Fruit fly (Drosophila melanogaster) whole organism, embryonic: ENCODE results near the gene CG9514.

Experiments used
- Ada2b ChIP-seq: fragments of 200-800 bp; sonication (Bioruptor generic); IDR thresholded peaks from 2 replicates; pipeline ENCODE4 v1.3.6; 2022; ENCODE audit warnings: missing biosample characterization, missing genetic modification characterization
- B-H2 ChIP-seq: fragments of 200-800 bp; sonication (Bioruptor generic); optimal IDR thresholded peaks from 2 replicates; lab custom pipeline; 2018; ENCODE audit warnings: missing biosample characterization, mild to moderate bottlenecking, missing genetic modification characterization
- BEAF-32 ChIP-seq: fragments of 200-800 bp; sonication (Bioruptor generic); optimal IDR thresholded peaks from 3 replicates; lab custom pipeline; 2017; ENCODE audit warnings: missing biosample characterization, missing genetic modification characterization, mild to moderate bottlenecking, moderate library complexity, missing genetic modification reagents
- C15 ChIP-seq: fragments of 200-800 bp; sonication (Bioruptor generic); IDR thresholded peaks from 3 replicates; pipeline ENCODE4 v1.3.6; 2022; ENCODE audit warnings: missing biosample characterization, missing genetic modification characterization
- CG10959 ChIP-seq: fragments of 200-800 bp; sonication (Bioruptor generic); IDR thresholded peaks from 2 replicates; pipeline ENCODE4 v1.3.6; 2022; ENCODE audit warnings: missing biosample characterization, missing genetic modification characterization
- CG11085 ChIP-seq: fragments of 200-800 bp; sonication (Bioruptor generic); IDR thresholded peaks from 2 replicates; pipeline ENCODE4 v1.3.6; 2022; ENCODE audit warnings: missing biosample characterization, missing genetic modification characterization
- CG11696 ChIP-seq: fragments of 200-800 bp; sonication (Bioruptor generic); IDR thresholded peaks from 2 replicates; pipeline ENCODE4 v1.3.6; 2022; ENCODE audit warnings: missing biosample characterization, missing genetic modification characterization
- CG13296 ChIP-seq: fragments of 200-800 bp; sonication (Bioruptor generic); optimal IDR thresholded peaks from 3 replicates; lab custom pipeline; 2018; ENCODE audit warnings: missing biosample characterization, mild to moderate bottlenecking, missing genetic modification characterization
- CG13894 ChIP-seq: fragments of 200-800 bp; sonication (Bioruptor generic); optimal IDR thresholded peaks from 3 replicates; lab custom pipeline; 2018; ENCODE audit warnings: missing biosample characterization, mild to moderate bottlenecking, missing genetic modification characterization, moderate library complexity
- CG15011 ChIP-seq: fragments of 200-800 bp; sonication (Bioruptor generic); optimal IDR thresholded peaks from 3 replicates; lab custom pipeline; 2018; ENCODE audit warnings: missing biosample characterization, mild to moderate bottlenecking, missing genetic modification characterization
- CG16815 ChIP-seq: fragments of 200-800 bp; sonication (Bioruptor generic); optimal IDR thresholded peaks from 3 replicates; lab custom pipeline; 2017; ENCODE audit warnings: missing biosample characterization, mild to moderate bottlenecking, missing genetic modification characterization
- CG17328 ChIP-seq: fragments of 200-800 bp; sonication (Bioruptor generic); IDR thresholded peaks from 2 replicates; pipeline ENCODE4 v1.3.6; 2022; ENCODE audit warnings: missing biosample characterization, missing genetic modification characterization
- CG17829 ChIP-seq: fragments of 200-800 bp; optimal IDR thresholded peaks from 2 replicates; lab custom pipeline; 2019; ENCODE audit warnings: missing biosample characterization, mild to moderate bottlenecking, missing genetic modification characterization, moderate library complexity
- CG18764 ChIP-seq: fragments of 200-800 bp; sonication (Bioruptor generic); optimal IDR thresholded peaks from 3 replicates; lab custom pipeline; 2016; ENCODE audit warnings: missing biosample characterization, missing genetic modification characterization
- CG2678 ChIP-seq: fragments of 200-800 bp; sonication (Bioruptor generic); optimal IDR thresholded peaks from 3 replicates; lab custom pipeline; 2019; ENCODE audit warnings: missing biosample characterization, mild to moderate bottlenecking, missing genetic modification characterization, moderate library complexity
- CG3065 ChIP-seq: fragments of 200-800 bp; sonication (Bioruptor generic); optimal IDR thresholded peaks from 2 replicates; lab custom pipeline; 2016; ENCODE audit warnings: missing biosample characterization, missing genetic modification characterization
- CG3407 ChIP-seq: fragments of 200-800 bp; sonication (Bioruptor generic); optimal IDR thresholded peaks from 2 replicates; lab custom pipeline; 2018; ENCODE audit warnings: missing biosample characterization, mild to moderate bottlenecking, missing genetic modification characterization
- CG42726 ChIP-seq: fragments of 200-800 bp; sonication (Bioruptor generic); IDR thresholded peaks from 2 replicates; pipeline ENCODE4 v1.3.6; 2022; ENCODE audit warnings: missing biosample characterization, missing genetic modification characterization; ENCODE audit not compliant: partially characterized antibody
- CG7372 ChIP-seq: fragments of 200-800 bp; sonication (Bioruptor generic); IDR thresholded peaks from 2 replicates; pipeline ENCODE4 v1.3.6; 2022; ENCODE audit warnings: missing biosample characterization, missing genetic modification characterization
- CG7556 ChIP-seq: fragments of 200-800 bp; sonication (Bioruptor generic); optimal IDR thresholded peaks from 2 replicates; lab custom pipeline; 2017; ENCODE audit warnings: missing biosample characterization, mild to moderate bottlenecking, missing genetic modification characterization
- CG7963 ChIP-seq: fragments of 200-800 bp; sonication (Bioruptor generic); IDR thresholded peaks from 3 replicates; pipeline ENCODE4 v1.3.6; 2022; ENCODE audit warnings: missing biosample characterization, missing genetic modification characterization; ENCODE audit not compliant: partially characterized antibody
- CG8388 ChIP-seq: fragments of 200-800 bp; sonication (Bioruptor generic); optimal IDR thresholded peaks from 2 replicates; lab custom pipeline; 2019; ENCODE audit warnings: missing biosample characterization, mild to moderate bottlenecking, missing genetic modification characterization, moderate library complexity
- D19A ChIP-seq: fragments of 200-800 bp; optimal IDR thresholded peaks from 3 replicates; lab custom pipeline; 2019; ENCODE audit warnings: missing biosample characterization, mild to moderate bottlenecking, missing genetic modification characterization, moderate library complexity
- Dek ChIP-seq: fragments of 200-800 bp; sonication (Bioruptor generic); optimal IDR thresholded peaks from 3 replicates; lab custom pipeline; 2019; ENCODE audit warnings: missing biosample characterization, mild to moderate bottlenecking, missing genetic modification characterization, moderate library complexity
- Eip74EF ChIP-seq, 2 experiments: fragments of 200-800 bp in 1 of 2; fragments of >200 bp in 1 of 2; sonication (Bioruptor generic) in 1 of 2; optimal IDR thresholded peaks; 2 replicates each; lab custom pipeline; 2017 to 2019; ENCODE audit warnings: missing biosample characterization in 2 of 2, missing genetic modification characterization in 2 of 2, mild to moderate bottlenecking in 1 of 2, moderate library complexity in 1 of 2
- Ets97D ChIP-seq: fragments of 200-800 bp; sonication (Bioruptor generic); optimal IDR thresholded peaks from 3 replicates; lab custom pipeline; 2016; ENCODE audit warnings: missing biosample characterization, missing genetic modification characterization
- Fer1 ChIP-seq: fragments of 200-800 bp; sonication (Bioruptor generic); optimal IDR thresholded peaks from 2 replicates; lab custom pipeline; 2017; ENCODE audit warnings: missing biosample characterization, mild to moderate bottlenecking, missing genetic modification characterization
- Fer2 ChIP-seq: fragments of 200-800 bp; sonication (Bioruptor generic); optimal IDR thresholded peaks from 2 replicates; lab custom pipeline; 2018; ENCODE audit warnings: missing biosample characterization, mild to moderate bottlenecking, missing genetic modification characterization, moderate library complexity
- GATAe ChIP-seq: fragments of 200-800 bp; sonication (Bioruptor generic); conservative IDR thresholded peaks from 2 replicates; pipeline ENCODE4 v1.3.6; 2022; ENCODE audit warnings: missing biosample characterization, missing genetic modification characterization
- Hmr ChIP-seq: fragments of 200-800 bp; sonication (Bioruptor generic); optimal IDR thresholded peaks from 3 replicates; lab custom pipeline; 2017; ENCODE audit warnings: mild to moderate bottlenecking, missing biosample characterization, missing genetic modification reagents, missing genetic modification characterization
- Med ChIP-seq: fragments of 200-800 bp; sonication (Bioruptor generic); peaks from one replicate; lab custom pipeline; 2016; ENCODE audit warnings: missing biosample characterization, missing genetic modification characterization, mild to moderate bottlenecking, inconsistent platforms, moderate library complexity
- Mes4 ChIP-seq: fragments of 200-800 bp; sonication (Bioruptor generic); optimal IDR thresholded peaks from 2 replicates; lab custom pipeline; 2016; ENCODE audit warnings: missing biosample characterization, missing genetic modification characterization
- NC2β ChIP-seq: fragments of 200-800 bp; sonication (Bioruptor generic); optimal IDR thresholded peaks from 2 replicates; lab custom pipeline; 2016; ENCODE audit warnings: missing biosample characterization, missing genetic modification characterization
- Ptx1 ChIP-seq: fragments of 200-800 bp; sonication (Bioruptor generic); IDR thresholded peaks from 2 replicates; pipeline ENCODE4 v1.3.6; 2022; ENCODE audit warnings: missing biosample characterization, missing genetic modification characterization
- Rfx ChIP-seq: fragments of 200-800 bp; sonication (Bioruptor generic); IDR thresholded peaks from 2 replicates; pipeline ENCODE4 v1.3.6; 2022; ENCODE audit warnings: missing biosample characterization, missing genetic modification characterization
- Sin3A ChIP-seq: fragments of >200 bp; optimal IDR thresholded peaks from 2 replicates; lab custom pipeline; 2018
- Trl ChIP-seq, 3 experiments: fragments of >200 bp in 2 of 3; fragments of 200-800 bp in 1 of 3; sonication (Bioruptor generic) in 1 of 3; optimal IDR thresholded peaks; 2 replicates in 1 of 3; 3 replicates in 2 of 3; lab custom pipeline; 2016 to 2017; ENCODE audit warnings: missing biosample characterization in 1 of 3, missing genetic modification characterization in 1 of 3
- Vsx1 ChIP-seq: fragments of 200-800 bp; sonication (Bioruptor generic); optimal IDR thresholded peaks from 2 replicates; lab custom pipeline; 2017; ENCODE audit warnings: missing biosample characterization, mild to moderate bottlenecking, missing genetic modification characterization, missing genetic modification reagents
- aop ChIP-seq: fragments of 200-800 bp; sonication (Bioruptor generic); IDR thresholded peaks from 2 replicates; pipeline ENCODE4 v1.3.6; 2022; ENCODE audit warnings: missing biosample characterization, missing genetic modification characterization
- cato ChIP-seq: fragments of 200-800 bp; sonication (Bioruptor generic); optimal IDR thresholded peaks from 2 replicates; lab custom pipeline; 2016; ENCODE audit warnings: missing biosample characterization, missing genetic modification characterization, borderline replicate concordance
- dmrt11E ChIP-seq: fragments of 200-800 bp; sonication (Bioruptor generic); optimal IDR thresholded peaks from 3 replicates; lab custom pipeline; 2018; ENCODE audit warnings: missing biosample characterization, mild to moderate bottlenecking, missing genetic modification characterization, moderate library complexity
- gcm ChIP-seq: fragments of 200-800 bp; sonication (Bioruptor generic); optimal IDR thresholded peaks from 2 replicates; lab custom pipeline; 2019; ENCODE audit warnings: missing biosample characterization, mild to moderate bottlenecking, missing genetic modification characterization, moderate library complexity
- ham ChIP-seq: fragments of 200-800 bp; sonication (Bioruptor generic); IDR thresholded peaks from 2 replicates; pipeline ENCODE4 v1.3.6; 2022; ENCODE audit warnings: missing biosample characterization, missing genetic modification characterization
- jumu ChIP-seq: fragments of 200-800 bp; sonication (Bioruptor generic); optimal IDR thresholded peaks from 3 replicates; lab custom pipeline; 2016; ENCODE audit warnings: missing biosample characterization, missing genetic modification characterization
- ken ChIP-seq: fragments of 200-800 bp; sonication (Bioruptor generic); IDR thresholded peaks from 3 replicates; pipeline ENCODE4 v1.3.6; 2022; ENCODE audit warnings: missing biosample characterization, missing genetic modification characterization
- lab ChIP-seq: fragments of 200-800 bp; sonication (Bioruptor generic); optimal IDR thresholded peaks from 3 replicates; lab custom pipeline; 2017; ENCODE audit warnings: missing biosample characterization, missing genetic modification characterization, mild to moderate bottlenecking, moderate library complexity, missing genetic modification reagents
- mirr ChIP-seq: fragments of 200-800 bp; sonication (Bioruptor generic); optimal IDR thresholded peaks from 3 replicates; lab custom pipeline; 2018; ENCODE audit warnings: missing biosample characterization, mild to moderate bottlenecking, missing genetic modification characterization
- phol ChIP-seq: fragments of 200-800 bp; sonication (Bioruptor generic); optimal IDR thresholded peaks from 3 replicates; lab custom pipeline; 2018; ENCODE audit warnings: missing biosample characterization, mild to moderate bottlenecking, missing genetic modification characterization, moderate library complexity
- repo ChIP-seq: fragments of 200-800 bp; sonication (Bioruptor generic); optimal IDR thresholded peaks from 2 replicates; lab custom pipeline; 2016; ENCODE audit warnings: missing biosample characterization, missing genetic modification characterization
- run ChIP-seq: fragments of 200-800 bp; sonication (Bioruptor generic); optimal IDR thresholded peaks from 3 replicates; lab custom pipeline; 2018; ENCODE audit warnings: missing biosample characterization, mild to moderate bottlenecking, missing genetic modification characterization
- zfh1 ChIP-seq: fragments of 200-800 bp; sonication (Bioruptor generic); IDR thresholded peaks from 3 replicates; pipeline ENCODE4 v1.3.6; 2022; ENCODE audit warnings: missing biosample characterization, missing genetic modification characterization

CG9514 gene

DNA sequence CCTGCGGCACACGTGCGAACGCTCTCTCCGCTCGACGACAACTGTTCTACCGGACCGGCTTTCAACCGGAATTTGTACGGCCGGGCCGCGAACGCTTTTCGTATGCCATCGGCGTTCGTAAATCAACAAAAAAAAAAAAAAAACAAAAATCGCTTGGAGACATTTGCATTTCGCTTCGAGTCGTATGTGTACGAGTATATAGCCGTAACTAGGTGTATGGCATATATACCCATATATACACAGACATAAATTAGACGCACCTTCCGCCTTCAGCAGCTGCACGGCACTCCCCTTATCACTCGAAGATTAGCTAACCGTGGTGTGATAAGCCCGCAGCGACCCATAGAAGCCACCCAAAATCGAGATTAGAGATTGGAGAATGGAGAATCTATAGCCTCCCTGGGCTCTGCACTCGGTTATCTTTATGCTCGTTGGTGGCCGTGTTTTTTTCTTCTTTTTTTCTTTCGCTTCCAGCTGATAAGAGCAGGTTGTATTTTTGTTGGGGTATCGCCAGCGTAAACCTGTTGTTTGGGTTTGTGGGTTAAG, 8.9 kb upstream of the CG9514 start, which contains the start of gene CG9512 (continued):
- TF ChIP-seq CG7963 (GFP tag; lab: Robert Waterston, UW) (no peak), phol (tag; lab: Kevin White, UChicago) (no peak), CG7556 (GFP tag; lab: Kevin White, UChicago) (no peak), CG8388 (GFP tag; lab: Kevin White, UChicago) (no peak), ham (GFP tag; lab: Robert Waterston, UW) (no peak), CG2678 (tag; lab: Kevin White, UChicago) (peak; percentile 10), run (tag; lab: Kevin White, UChicago) (no peak), CG15011 (GFP tag; lab: Kevin White, UChicago) (no peak), CG11696 (GFP tag; lab: Robert Waterston, UW) (no peak), Rfx (GFP tag; lab: Robert Waterston, UW) (no peak), jumu (GFP tag; lab: Kevin White, UChicago) (no peak), mirr (GFP tag; lab: Kevin White, UChicago) (peak; percentile 51), lab (GFP tag; lab: Kevin White, UChicago) (peak; percentile 23), Vsx1 (GFP tag; lab: Kevin White, UChicago) (peak; percentile 52), dmrt11E (tag; lab: Kevin White, UChicago) (no peak), cato (GFP tag; lab: Kevin White, UChicago) (no peak), Mes4 (GFP tag; lab: Kevin White, UChicago) (no peak), Fer2 (tag; lab: Kevin White, UChicago) (no peak), C15 (GFP tag; lab: Robert Waterston, UW) (no peak), CG18764 (GFP tag; lab: Kevin White, UChicago) (no peak), GATAe (GFP tag; lab: Robert Waterston, UW) (peak; percentile 78), Med (peak; percentile 43), zfh1 (no peak), CG17829 (tag; lab: Kevin White, UChicago) (no peak), ken (GFP tag; lab: Robert Waterston, UW) (no peak), CG16815 (GFP tag; lab: Kevin White, UChicago) (no peak), Ada2b (GFP tag; lab: Robert Waterston, UW) (no peak), Ets97D (GFP tag; lab: Kevin White, UChicago) (no peak), aop (GFP tag; lab: Robert Waterston, UW) (no peak), Dek (tag; lab: Kevin White, UChicago) (no peak), Hmr (GFP tag; lab: Kevin White, UChicago) (no peak), repo (GFP tag; lab: Kevin White, UChicago) (no peak), CG17328 (GFP tag; lab: Robert Waterston, UW) (no peak), CG13894 (tag; lab: Kevin White, UChicago) (no peak), Ptx1 (GFP tag; lab: Robert Waterston, UW) (no peak), Trl (optimal IDR thresholded peaks at IDR 0.05; lab: Kevin White, UChicago) (no peak), Trl (GFP tag; optimal IDR thresholded peaks at IDR 0.05; lab: Kevin White, UChicago) (no peak), Eip74EF (GFP tag; optimal IDR thresholded peaks at IDR 0.05; lab: Kevin White, UChicago) (peak in 1 of 2 experiments; percentile 58), CG3407 (no peak), gcm (GFP tag; lab: Kevin White, UChicago) (no peak), CG10959 (no peak), CG11085 (GFP tag; lab: Robert Waterston, UW) (no peak), Sin3A (no peak), CG3065 (GFP tag; lab: Kevin White, UChicago) (no peak), B-H2 (no peak), CG42726 (no peak), CG13296 (GFP tag; lab: Kevin White, UChicago) (peak; percentile 16), CG7372 (GFP tag; lab: Robert Waterston, UW) (no peak), BEAF-32 (GFP tag; lab: Kevin White, UChicago) (no peak), Fer1 (GFP tag; lab: Kevin White, UChicago) (peak; percentile 27), D19A (no peak), NC2β (no peak)
